Fruit fly (Drosophila melanogaster): ENCODE results near the gene Coq4.

Coq4 gene

DNA sequence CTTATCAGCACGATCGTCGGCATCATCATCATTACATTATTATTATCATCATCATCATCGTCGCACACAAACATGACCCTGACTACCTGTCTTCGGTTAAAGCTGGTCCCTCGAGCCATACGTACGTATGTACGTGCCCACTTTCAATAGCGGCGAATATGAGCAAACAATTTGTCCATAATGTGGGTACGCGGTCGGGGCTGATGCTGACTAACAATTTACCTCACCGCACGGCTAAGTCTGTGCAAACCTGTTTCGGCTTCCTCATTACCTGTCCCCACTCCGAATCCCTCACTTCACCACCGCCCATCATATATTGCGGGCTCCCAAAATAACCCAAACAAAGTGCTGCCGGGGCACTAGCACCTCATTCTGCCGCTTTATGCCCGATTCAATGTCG lies 3.0 kb downstream of the Coq4 start (continued):
- TF ChIP-seq bsh (GFP tag; optimal IDR thresholded peaks at IDR 0.05), result no peak
- TF ChIP-seq jumu (GFP tag; optimal IDR thresholded peaks at IDR 0.05), result no peak
- no peak for TF ChIP-seq CG14441 (GFP tag; IDR thresholded peaks at IDR 0.05)
- TF ChIP-seq CG10543 (GFP tag; optimal IDR thresholded peaks at IDR 0.05), result peak; percentile 81
- no peak for TF ChIP-seq knrl (GFP tag; IDR thresholded peaks at IDR 0.05; ENCODE audit: partially characterized antibody)
- TF ChIP-seq CG33557 (GFP tag; optimal IDR thresholded peaks at IDR 0.05), result no peak
- TF ChIP-seq Poxn (GFP tag; IDR thresholded peaks at IDR 0.05), result no peak
- no peak for TF ChIP-seq wor (GFP tag; IDR thresholded peaks at IDR 0.05)
- no peak for TF ChIP-seq esg (GFP tag; conservative IDR thresholded peaks at IDR 0.05)
- no peak for TF ChIP-seq HLHmδ (GFP tag; optimal IDR thresholded peaks at IDR 0.05)
- TF ChIP-seq CG13624 (GFP tag; optimal IDR thresholded peaks at IDR 0.05), result no peak
- no peak for TF ChIP-seq fu2 (GFP tag; optimal IDR thresholded peaks at IDR 0.05)
- no peak for TF ChIP-seq Atf-2 (GFP tag; optimal IDR thresholded peaks at IDR 0.05)
- no peak for TF ChIP-seq CG11695 (GFP tag; IDR thresholded peaks at IDR 0.05)
- TF ChIP-seq CG8359 (GFP tag; optimal IDR thresholded peaks at IDR 0.05; ENCODE audit: borderline replicate concordance), result no peak
- TF ChIP-seq Dll (GFP tag; IDR thresholded peaks at IDR 0.05; ENCODE audit: partially characterized antibody), result no peak
- no peak for TF ChIP-seq dimm (GFP tag; IDR thresholded peaks at IDR 0.05)
- peak; percentile 67 for TF ChIP-seq mirr (GFP tag; optimal IDR thresholded peaks at IDR 0.05)
- no peak for TF ChIP-seq az2 (GFP tag; optimal IDR thresholded peaks at IDR 0.05)
- TF ChIP-seq zfh1 (GFP tag; IDR thresholded peaks at IDR 0.05), result no peak
- TF ChIP-seq CG10274 (GFP tag; optimal IDR thresholded peaks at IDR 0.05), result no peak
- TF ChIP-seq Vsx1 (GFP tag; optimal IDR thresholded peaks at IDR 0.05), result no peak
- TF ChIP-seq CG10366 (GFP tag; IDR thresholded peaks at IDR 0.05), result no peak
- TF ChIP-seq CG16815 (GFP tag; optimal IDR thresholded peaks at IDR 0.05), result no peak
- TF ChIP-seq her (GFP tag; optimal IDR thresholded peaks at IDR 0.05), result no peak
- no peak for TF ChIP-seq CG17328 (GFP tag; IDR thresholded peaks at IDR 0.05)
- peak in 1 of 2 experiments; percentile 43 for TF ChIP-seq Eip74EF (GFP tag; optimal IDR thresholded peaks at IDR 0.05)
- no peak for TF ChIP-seq Doc2 (GFP tag; IDR thresholded peaks at IDR 0.05)
- TF ChIP-seq CG10979 (tag; optimal IDR thresholded peaks at IDR 0.05), result no peak
- TF ChIP-seq CG11247 (GFP tag; IDR thresholded peaks at IDR 0.05), result no peak
- TF ChIP-seq ems (GFP tag; optimal IDR thresholded peaks at IDR 0.05), result no peak
- TF ChIP-seq pum (GFP tag; optimal IDR thresholded peaks at IDR 0.05), result no peak
- TF ChIP-seq Antp (GFP tag; optimal IDR thresholded peaks at IDR 0.05), result no peak
- no peak for TF ChIP-seq CG34376 (GFP tag; optimal IDR thresholded peaks at IDR 0.05)
- TF ChIP-seq Sry-δ (GFP tag; optimal IDR thresholded peaks at IDR 0.05), result no peak
- no peak for TF ChIP-seq slou (GFP tag; optimal IDR thresholded peaks at IDR 0.05)
- no peak for TF ChIP-seq Doc3 (GFP tag; IDR thresholded peaks at IDR 0.05; ENCODE audit: partially characterized antibody)
- peak; percentile 73 for TF ChIP-seq CG13894 (tag; optimal IDR thresholded peaks at IDR 0.05)
- TF ChIP-seq CG2889 (GFP tag; IDR thresholded peaks at IDR 0.05), result no peak
- TF ChIP-seq grn (GFP tag; optimal IDR thresholded peaks at IDR 0.05), result peak; percentile 67
- TF ChIP-seq E2f1 (GFP tag; IDR thresholded peaks at IDR 0.05), result no peak
- TF ChIP-seq CG9727 (GFP tag; optimal IDR thresholded peaks at IDR 0.05), result no peak
- no peak for TF ChIP-seq Hey (tag; optimal IDR thresholded peaks at IDR 0.05)
- TF ChIP-seq CG8290 (GFP tag; optimal IDR thresholded peaks at IDR 0.05), result no peak
- TF ChIP-seq CG8290 (tag; optimal IDR thresholded peaks at IDR 0.05), result peak in 1 of 2 experiments; percentile 70
- 0 out of 2 replicates have a peak, but pooled peaks have one; percentile 10 for TF ChIP-seq CG32532 (GFP tag; IDR thresholded peaks at IDR 0.05)
- TF ChIP-seq abd-A (tag; optimal IDR thresholded peaks at IDR 0.05), result peak; percentile 39
- no peak for TF ChIP-seq tgo (GFP tag; IDR thresholded peaks at IDR 0.05)
- TF ChIP-seq vnd (GFP tag; IDR thresholded peaks at IDR 0.05; ENCODE audit: partially characterized antibody), result no peak
- no peak for TF ChIP-seq lilli (GFP tag; optimal IDR thresholded peaks at IDR 0.05)
- TF ChIP-seq BtbVII (GFP tag; optimal IDR thresholded peaks at IDR 0.05), result peak; percentile 8
- no peak for TF ChIP-seq TFAM (GFP tag; optimal IDR thresholded peaks at IDR 0.05)
